Fruit fly (Drosophila melanogaster) whole organism, embryonic: ENCODE measurements around the gene Pdi.

Experiments used
- Bgb ChIP-seq: fragments of 200-800 bp; sonication (Bioruptor generic); IDR thresholded peaks from 2 replicates; pipeline ENCODE4 v1.3.6; 2022; ENCODE audit warnings: missing biosample characterization, missing genetic modification characterization; ENCODE audit not compliant: partially characterized antibody
- CG10321 ChIP-seq: fragments of 200-800 bp; sonication (Bioruptor generic); IDR thresholded peaks from 2 replicates; pipeline ENCODE4 v1.3.6; 2022; ENCODE audit warnings: missing biosample characterization, missing genetic modification characterization
- CG10654 ChIP-seq: fragments of 200-800 bp; sonication (Bioruptor generic); optimal IDR thresholded peaks from 2 replicates; lab custom pipeline; 2016; ENCODE audit warnings: missing biosample characterization, missing genetic modification characterization
- CG11247 ChIP-seq: fragments of 200-800 bp; sonication (Bioruptor generic); IDR thresholded peaks from 2 replicates; pipeline ENCODE4 v1.3.6; 2022; ENCODE audit warnings: missing biosample characterization, missing genetic modification characterization
- CG11456 ChIP-seq: fragments of 200-800 bp; sonication (Bioruptor generic); IDR thresholded peaks from 3 replicates; pipeline ENCODE4 v1.3.6; 2022; ENCODE audit warnings: missing biosample characterization, missing genetic modification characterization
- CG12769 ChIP-seq: fragments of 200-800 bp; sonication (Bioruptor generic); optimal IDR thresholded peaks from 2 replicates; lab custom pipeline; 2019; ENCODE audit warnings: missing biosample characterization, mild to moderate bottlenecking, missing genetic modification characterization, moderate library complexity
- CG13287 ChIP-seq: fragments of 200-800 bp; sonication (Bioruptor generic); IDR thresholded peaks from 2 replicates; pipeline ENCODE4 v1.3.6; 2022; ENCODE audit warnings: missing biosample characterization, missing genetic modification characterization; ENCODE audit not compliant: partially characterized antibody
- CG13775 ChIP-seq: fragments of 200-800 bp; sonication (Bioruptor generic); optimal IDR thresholded peaks from 3 replicates; lab custom pipeline; 2017; ENCODE audit warnings: missing biosample characterization, mild to moderate bottlenecking, missing genetic modification characterization
- CG14710 ChIP-seq: fragments of 200-800 bp; sonication (Bioruptor generic); optimal IDR thresholded peaks from 3 replicates; lab custom pipeline; 2019; ENCODE audit warnings: missing biosample characterization, mild to moderate bottlenecking, missing genetic modification characterization, moderate library complexity
- CG16815 ChIP-seq: fragments of 200-800 bp; sonication (Bioruptor generic); optimal IDR thresholded peaks from 3 replicates; lab custom pipeline; 2017; ENCODE audit warnings: missing biosample characterization, mild to moderate bottlenecking, missing genetic modification characterization
- CG17612 ChIP-seq: fragments of 200-800 bp; sonication (Bioruptor generic); IDR thresholded peaks from 2 replicates; pipeline ENCODE4 v1.3.6; 2022; ENCODE audit warnings: missing biosample characterization, missing genetic modification characterization
- CG17802 ChIP-seq: fragments of 200-800 bp; sonication (Bioruptor generic); optimal IDR thresholded peaks from 2 replicates; lab custom pipeline; 2018; ENCODE audit warnings: missing biosample characterization, mild to moderate bottlenecking, missing genetic modification characterization, moderate library complexity
- CG18476 ChIP-seq: fragments of 200-800 bp; sonication (Bioruptor generic); optimal IDR thresholded peaks from 2 replicates; lab custom pipeline; 2016; ENCODE audit warnings: missing biosample characterization, mild to moderate bottlenecking, missing genetic modification characterization
- CG2116 ChIP-seq: fragments of 200-800 bp; sonication (Bioruptor generic); optimal IDR thresholded peaks from 3 replicates; lab custom pipeline; 2018; ENCODE audit warnings: missing biosample characterization, mild to moderate bottlenecking, missing genetic modification characterization
- CG2202 ChIP-seq: fragments of 200-800 bp; sonication (Bioruptor generic); optimal IDR thresholded peaks from 2 replicates; lab custom pipeline; 2018; ENCODE audit warnings: missing biosample characterization, mild to moderate bottlenecking, missing genetic modification characterization
- CG2678 ChIP-seq: fragments of 200-800 bp; sonication (Bioruptor generic); optimal IDR thresholded peaks from 3 replicates; lab custom pipeline; 2019; ENCODE audit warnings: missing biosample characterization, mild to moderate bottlenecking, missing genetic modification characterization, moderate library complexity
- CG2889 ChIP-seq: fragments of 200-800 bp; sonication (Bioruptor generic); IDR thresholded peaks from 3 replicates; pipeline ENCODE4 v1.3.6; 2022; ENCODE audit warnings: missing biosample characterization, missing genetic modification characterization
- CG3995 ChIP-seq: fragments of 200-800 bp; sonication (Bioruptor generic); optimal IDR thresholded peaks from 3 replicates; lab custom pipeline; 2016; ENCODE audit warnings: missing biosample characterization, missing genetic modification characterization
- CG4282 ChIP-seq: fragments of 200-800 bp; sonication (Bioruptor generic); optimal IDR thresholded peaks from 2 replicates; lab custom pipeline; 2016; ENCODE audit warnings: missing biosample characterization, missing genetic modification characterization
- CG4328 ChIP-seq: fragments of 200-800 bp; sonication (Bioruptor generic); optimal IDR thresholded peaks from 3 replicates; lab custom pipeline; 2017; ENCODE audit warnings: missing biosample characterization, missing genetic modification reagents, missing genetic modification characterization
- CG6813 ChIP-seq: fragments of 200-800 bp; sonication (Bioruptor generic); optimal IDR thresholded peaks from 2 replicates; lab custom pipeline; 2017; ENCODE audit warnings: missing biosample characterization, missing genetic modification characterization, mild to moderate bottlenecking, moderate library complexity, missing genetic modification reagents
- CG7556 ChIP-seq: fragments of 200-800 bp; sonication (Bioruptor generic); optimal IDR thresholded peaks from 2 replicates; lab custom pipeline; 2017; ENCODE audit warnings: missing biosample characterization, mild to moderate bottlenecking, missing genetic modification characterization
- Chrac-16 ChIP-seq: fragments of 200-800 bp; sonication (Bioruptor generic); optimal IDR thresholded peaks from 3 replicates; lab custom pipeline; 2016; ENCODE audit warnings: missing biosample characterization, missing genetic modification characterization
- Dad ChIP-seq: fragments of 200-800 bp; sonication (Bioruptor generic); optimal IDR thresholded peaks from 3 replicates; lab custom pipeline; 2016; ENCODE audit warnings: missing biosample characterization, missing genetic modification characterization
- Dfd ChIP-seq, 2 experiments: fragments of >200 bp; optimal IDR thresholded peaks; 2 replicates each; lab custom pipeline; 2017; ENCODE audit warnings: missing biosample characterization in 2 of 2, missing genetic modification characterization in 2 of 2
- Dip2 ChIP-seq: fragments of 200-800 bp; sonication (Bioruptor generic); IDR thresholded peaks from 2 replicates; pipeline ENCODE4 v1.3.6; 2022; ENCODE audit warnings: missing biosample characterization, missing genetic modification characterization
- GATAe ChIP-seq: fragments of 200-800 bp; sonication (Bioruptor generic); conservative IDR thresholded peaks from 2 replicates; pipeline ENCODE4 v1.3.6; 2022; ENCODE audit warnings: missing biosample characterization, missing genetic modification characterization
- HLH4C ChIP-seq: fragments of 200-800 bp; sonication (Bioruptor generic); IDR thresholded peaks from 3 replicates; pipeline ENCODE4 v1.3.6; 2022; ENCODE audit warnings: missing biosample characterization, missing genetic modification characterization; ENCODE audit not compliant: partially characterized antibody
- Hsf ChIP-seq: fragments of 200-800 bp; sonication (Bioruptor generic); optimal IDR thresholded peaks from 3 replicates; lab custom pipeline; 2016; ENCODE audit warnings: missing biosample characterization, missing genetic modification characterization
- MBD-R2 ChIP-seq: fragments of 200-800 bp; sonication (Bioruptor generic); IDR thresholded peaks from 2 replicates; pipeline ENCODE4 v1.3.6; 2022; ENCODE audit warnings: missing biosample characterization, missing genetic modification characterization
- Mrtf ChIP-seq: fragments of 200-800 bp; sonication (Bioruptor generic); IDR thresholded peaks from 3 replicates; pipeline ENCODE4 v1.3.6; 2022; ENCODE audit warnings: missing biosample characterization, missing genetic modification characterization
- Side ChIP-seq: fragments of 200-800 bp; sonication (Bioruptor generic); optimal IDR thresholded peaks from 2 replicates; lab custom pipeline; 2016; ENCODE audit warnings: missing biosample characterization, missing genetic modification characterization
- al ChIP-seq: fragments of 200-800 bp; sonication (Bioruptor generic); IDR thresholded peaks from 2 replicates; pipeline ENCODE4 v1.3.6; 2022; ENCODE audit warnings: missing biosample characterization, missing genetic modification characterization
- ap ChIP-seq: fragments of 200-800 bp; sonication (Bioruptor generic); IDR thresholded peaks from 2 replicates; pipeline ENCODE4 v1.3.6; 2022; ENCODE audit warnings: missing biosample characterization, missing genetic modification characterization
- az2 ChIP-seq: fragments of 200-800 bp; sonication (Bioruptor generic); optimal IDR thresholded peaks from 3 replicates; lab custom pipeline; 2016; ENCODE audit warnings: missing biosample characterization, missing genetic modification characterization
- bsh ChIP-seq, 2 experiments: fragments of 200-800 bp; sonication (Bioruptor generic); optimal IDR thresholded peaks; 2 replicates each; lab custom pipeline; 2017 to 2018; ENCODE audit warnings: mild to moderate bottlenecking in 2 of 2, missing biosample characterization in 2 of 2, missing genetic modification characterization in 2 of 2, moderate library complexity in 1 of 2
- chinmo ChIP-seq: fragments of 200-800 bp; sonication (Bioruptor generic); IDR thresholded peaks from 4 replicates; pipeline ENCODE4 v1.3.6; 2022; ENCODE audit warnings: missing biosample characterization, missing genetic modification characterization; ENCODE audit not compliant: partially characterized antibody
- crp ChIP-seq, 2 experiments: fragments of 200-800 bp; sonication (Bioruptor generic); optimal IDR thresholded peaks; 2 replicates in 1 of 2; 3 replicates in 1 of 2; lab custom pipeline; 2017; ENCODE audit warnings: missing biosample characterization in 2 of 2, missing genetic modification characterization in 2 of 2, mild to moderate bottlenecking in 1 of 2, moderate library complexity in 1 of 2
- dpn ChIP-seq, 2 experiments: fragments of 200-800 bp; sonication (Bioruptor generic); optimal IDR thresholded peaks; 3 replicates each; lab custom pipeline; 2016; ENCODE audit warnings: missing biosample characterization in 2 of 2, missing genetic modification characterization in 2 of 2
- gt ChIP-seq: fragments of 200-800 bp; sonication (Bioruptor generic); IDR thresholded peaks from 2 replicates; pipeline ENCODE4 v1.3.6; 2022; ENCODE audit warnings: missing biosample characterization, missing genetic modification characterization
- jing ChIP-seq: fragments of 200-800 bp; sonication (Bioruptor generic); optimal IDR thresholded peaks from 2 replicates; lab custom pipeline; 2018; ENCODE audit warnings: missing biosample characterization, mild to moderate bottlenecking, missing genetic modification characterization
- jumu ChIP-seq: fragments of 200-800 bp; sonication (Bioruptor generic); optimal IDR thresholded peaks from 3 replicates; lab custom pipeline; 2016; ENCODE audit warnings: missing biosample characterization, missing genetic modification characterization
- prd ChIP-seq, 3 experiments: fragments of >200 bp in 2 of 3; fragments of 200-800 bp in 1 of 3; sonication (Bioruptor generic) in 1 of 3; optimal IDR thresholded peaks in 2 of 3; IDR thresholded peaks in 1 of 3; 2 replicates in 2 of 3; 3 replicates in 1 of 3; pipeline versions ENCODE4 v1.3.6 to Lab custom; 2017 to 2022; ENCODE audit warnings: missing biosample characterization in 1 of 3, missing genetic modification characterization in 1 of 3
- seq ChIP-seq: fragments of 200-800 bp; sonication (Bioruptor generic); IDR thresholded peaks from 2 replicates; pipeline ENCODE4 v1.3.6; 2022; ENCODE audit warnings: missing biosample characterization, missing genetic modification characterization
- sima ChIP-seq: fragments of 200-800 bp; sonication (Bioruptor generic); optimal IDR thresholded peaks from 2 replicates; lab custom pipeline; 2016; ENCODE audit warnings: missing biosample characterization, missing genetic modification characterization
- sna ChIP-seq: fragments of 200-800 bp; sonication (Bioruptor generic); IDR thresholded peaks from 2 replicates; pipeline ENCODE4 v1.3.6; 2022; ENCODE audit warnings: missing biosample characterization, missing genetic modification characterization; ENCODE audit not compliant: partially characterized antibody
- tap ChIP-seq: fragments of 200-800 bp; optimal IDR thresholded peaks from 3 replicates; lab custom pipeline; 2019; ENCODE audit warnings: missing biosample characterization, mild to moderate bottlenecking, missing genetic modification characterization, moderate library complexity
- vnd ChIP-seq: fragments of 200-800 bp; sonication (Bioruptor generic); IDR thresholded peaks from 3 replicates; pipeline ENCODE4 v1.3.6; 2022; ENCODE audit warnings: missing biosample characterization, missing genetic modification characterization; ENCODE audit not compliant: partially characterized antibody
- wdn ChIP-seq: fragments of 200-800 bp; sonication (Bioruptor generic); IDR thresholded peaks from 2 replicates; pipeline ENCODE4 v1.3.6; 2022; ENCODE audit warnings: missing biosample characterization, missing genetic modification characterization

Gene Pdi

DNA sequence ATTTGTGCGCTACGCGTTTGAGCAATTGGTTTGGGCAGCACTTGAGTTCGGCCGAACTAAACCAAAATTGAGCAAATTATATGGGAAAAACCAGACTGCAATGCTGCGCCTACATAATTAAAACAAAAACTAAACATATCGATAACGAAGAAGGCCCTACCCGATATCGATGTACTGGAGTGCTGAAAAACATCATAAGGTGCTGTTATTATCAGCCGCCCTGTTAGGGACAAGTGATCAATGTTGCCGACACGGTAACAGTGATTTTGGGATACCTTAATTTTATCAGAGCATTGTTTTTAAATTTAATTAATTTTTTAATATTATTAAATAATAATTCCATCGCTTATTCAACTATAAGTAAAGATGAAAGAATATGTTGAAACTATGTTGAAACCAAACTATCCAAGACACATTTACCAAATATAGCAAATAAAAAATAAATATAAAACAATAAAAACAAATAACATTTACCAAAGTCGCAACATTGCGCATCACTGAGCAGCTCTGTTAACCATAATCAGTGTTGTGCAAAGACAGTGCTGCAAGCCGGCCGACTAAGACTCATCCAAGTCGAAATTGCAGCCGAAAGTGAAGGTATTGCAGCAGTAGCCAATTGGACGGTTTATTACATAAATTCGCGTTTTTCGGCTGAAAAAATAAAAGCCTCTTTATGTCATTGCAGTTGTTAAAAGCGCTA lies 47.9 kb downstream of the Pdi start, which contains the start of the genes sstn, Plp and GlyRS (continued):
- TF ChIP-seq prd (optimal IDR thresholded peaks at IDR 0.05; lab: Kevin White, UChicago): no peak
- no peak for TF ChIP-seq prd (GFP tag; IDR thresholded peaks at IDR 0.05; lab: Robert Waterston, UW)
- TF ChIP-seq Chrac-16 (GFP tag; lab: Kevin White, UChicago): peak; percentile 38
- no peak for TF ChIP-seq CG2889 (GFP tag; lab: Robert Waterston, UW)
- no peak for TF ChIP-seq jing (GFP tag; lab: Kevin White, UChicago)
- TF ChIP-seq GATAe (GFP tag; lab: Robert Waterston, UW): no peak
- no peak for TF ChIP-seq CG16815 (GFP tag; lab: Kevin White, UChicago)
- TF ChIP-seq CG13775 (GFP tag; lab: Kevin White, UChicago): peak; percentile 42
- peak; percentile 68 for TF ChIP-seq CG14710 (tag; lab: Kevin White, UChicago)
- TF ChIP-seq CG2202: no peak
- no peak for TF ChIP-seq CG11247 (GFP tag; lab: Robert Waterston, UW)
- no peak for TF ChIP-seq CG17802 (tag; lab: Kevin White, UChicago)
- no peak for TF ChIP-seq CG18476 (GFP tag; lab: Kevin White, UChicago)
- no peak for TF ChIP-seq CG12769 (tag; lab: Kevin White, UChicago)
- no peak for TF ChIP-seq CG10321 (GFP tag; lab: Robert Waterston, UW)
- TF ChIP-seq CG4328: no peak
- peak in 1 of 2 experiments; percentile 39 for TF ChIP-seq dpn (GFP tag; optimal IDR thresholded peaks at IDR 0.05; lab: Kevin White, UChicago)
- TF ChIP-seq seq: no peak
- TF ChIP-seq Dad (GFP tag; lab: Kevin White, UChicago): no peak
- peak; percentile 98 for TF ChIP-seq CG3995 (GFP tag; lab: Kevin White, UChicago)
- TF ChIP-seq ap (GFP tag; lab: Robert Waterston, UW): no peak
- TF ChIP-seq bsh (GFP tag; optimal IDR thresholded peaks at IDR 0.05; lab: Kevin White, UChicago): peak in 1 of 2 experiments; percentile 19
- no peak for TF ChIP-seq CG17612 (GFP tag; lab: Robert Waterston, UW)
- TF ChIP-seq CG6813: no peak
- TF ChIP-seq al (GFP tag; lab: Robert Waterston, UW): no peak
- peak; percentile 29 for TF ChIP-seq CG10654 (GFP tag; lab: Kevin White, UChicago)
- TF ChIP-seq CG13287 (GFP tag; lab: Robert Waterston, UW): peak; percentile 50
- TF ChIP-seq sima (GFP tag; lab: Kevin White, UChicago): no peak
- TF ChIP-seq Bgb (GFP tag; lab: Robert Waterston, UW): peak; percentile 55
- TF ChIP-seq HLH4C: peak; percentile 50; the same call in 2 of the 3 replicates
- TF ChIP-seq gt: no peak
- TF ChIP-seq crp (GFP tag; optimal IDR thresholded peaks at IDR 0.05; lab: Kevin White, UChicago): peak in 1 of 2 experiments; percentile 33
- no peak for TF ChIP-seq Dfd (GFP tag; optimal IDR thresholded peaks at IDR 0.05; lab: Kevin White, UChicago)
- peak; percentile 61 for TF ChIP-seq CG2678 (tag; lab: Kevin White, UChicago)
- peak; percentile 5 for TF ChIP-seq Hsf
- TF ChIP-seq jumu (GFP tag; lab: Kevin White, UChicago): no peak
- TF ChIP-seq MBD-R2: peak; percentile 47; the same call in 1 of the 2 replicates
- peak; percentile 58 for TF ChIP-seq CG2116 (GFP tag; lab: Kevin White, UChicago)
- TF ChIP-seq CG11456 (GFP tag; lab: Robert Waterston, UW): no peak
- peak; percentile 20 for TF ChIP-seq az2 (GFP tag; lab: Kevin White, UChicago)
- TF ChIP-seq Mrtf (GFP tag; lab: Robert Waterston, UW): no peak
- no peak for TF ChIP-seq CG4282 (GFP tag; lab: Kevin White, UChicago)
- TF ChIP-seq CG7556 (GFP tag; lab: Kevin White, UChicago): peak; percentile 51
- no peak for TF ChIP-seq Side (GFP tag; lab: Kevin White, UChicago)
- no peak for TF ChIP-seq wdn (GFP tag; lab: Robert Waterston, UW)
- TF ChIP-seq Dip2 (GFP tag; lab: Robert Waterston, UW): no peak
- no peak for TF ChIP-seq tap (tag; lab: Kevin White, UChicago)
- peak; percentile 83; the same call in 1 of the 4 replicates for TF ChIP-seq chinmo (GFP tag; lab: Robert Waterston, UW)
- TF ChIP-seq vnd (GFP tag; lab: Robert Waterston, UW): no peak
- peak; percentile 39 for TF ChIP-seq sna (GFP tag; lab: Robert Waterston, UW)
